Worm (Caenorhabditis elegans): Measurements from ENCODE around the gene Y6E2A.7.

- no peak for TF ChIP-seq ceh-82 (tag; optimal IDR thresholded peaks at IDR 0.05)
- no peak for TF ChIP-seq nhr-237 (tag; optimal IDR thresholded peaks at IDR 0.05)
- no peak for TF ChIP-seq mep-1 (tag; optimal IDR thresholded peaks at IDR 0.05)
- no peak for TF ChIP-seq lin-15B (tag; optimal IDR thresholded peaks at IDR 0.05)
- TF ChIP-seq unc-62 (GFP tag; optimal IDR thresholded peaks at IDR 0.05 in 1 of 2) = no peak
- no peak for TF ChIP-seq unc-62 (tag; optimal IDR thresholded peaks at IDR 0.05)
- TF ChIP-seq unc-130 (GFP tag; optimal IDR thresholded peaks at IDR 0.05) = no peak
- no peak for TF ChIP-seq vab-7 (GFP tag; IDR thresholded peaks at IDR 0.05)
- TF ChIP-seq fkh-10 (GFP tag; optimal IDR thresholded peaks at IDR 0.05) = no peak
- no peak for TF ChIP-seq lin-29 (GFP tag; IDR thresholded peaks at IDR 0.05)
- TF ChIP-seq D1046.2 (GFP tag; IDR thresholded peaks at IDR 0.05) = no peak
- no peak for TF ChIP-seq ctbp-1 (GFP tag; IDR thresholded peaks at IDR 0.05)
- no peak for TF ChIP-seq snpc-4 (tag; optimal IDR thresholded peaks at IDR 0.05)
- TF ChIP-seq F44E2.7 (GFP tag; IDR thresholded peaks at IDR 0.05) = no peak
- TF ChIP-seq lsy-2 (tag; optimal IDR thresholded peaks at IDR 0.05) = no peak
These were observed 30.5 kb downstream of the Y6E2A.7 start, which contains the start of gene str-6 for ce11 chrV:15750130-15750529.

All from whole organism, L4 larva.